Fruit fly (Drosophila melanogaster) whole organism, embryonic: ENCODE results near the gene CG1638.

Experiments
- Ada2b ChIP-seq: fragments of 200-800 bp; sonication (Bioruptor generic); IDR thresholded peaks from 2 replicates; pipeline ENCODE4 v1.3.6; 2022; ENCODE audit warnings: missing biosample characterization, missing genetic modification characterization
- Atf3 ChIP-seq: fragments of 200-800 bp; sonication (Bioruptor generic); optimal IDR thresholded peaks from 3 replicates; lab custom pipeline; 2016; ENCODE audit warnings: missing biosample characterization, missing genetic modification characterization
- CG10209 ChIP-seq: fragments of 200-800 bp; sonication (Bioruptor generic); optimal IDR thresholded peaks from 3 replicates; lab custom pipeline; 2017; ENCODE audit warnings: missing biosample characterization, mild to moderate bottlenecking, missing genetic modification characterization, missing genetic modification reagents
- CG11504 ChIP-seq: fragments of 200-800 bp; sonication (Bioruptor generic); optimal IDR thresholded peaks from 3 replicates; lab custom pipeline; 2019; ENCODE audit warnings: missing biosample characterization, mild to moderate bottlenecking, missing genetic modification characterization, moderate library complexity
- CG12659 ChIP-seq: fragments of 200-800 bp; sonication (Bioruptor generic); optimal IDR thresholded peaks from 3 replicates; lab custom pipeline; 2017; ENCODE audit warnings: mild to moderate bottlenecking, missing biosample characterization, missing genetic modification reagents, missing genetic modification characterization
- CG12769 ChIP-seq: fragments of 200-800 bp; sonication (Bioruptor generic); optimal IDR thresholded peaks from 2 replicates; lab custom pipeline; 2019; ENCODE audit warnings: missing biosample characterization, mild to moderate bottlenecking, missing genetic modification characterization, moderate library complexity
- CG13624 ChIP-seq: fragments of 200-800 bp; sonication (Bioruptor generic); optimal IDR thresholded peaks from 2 replicates; lab custom pipeline; 2016; ENCODE audit warnings: missing biosample characterization, missing genetic modification characterization
- CG14860 ChIP-seq: fragments of 200-800 bp; sonication (Bioruptor generic); IDR thresholded peaks from 3 replicates; pipeline ENCODE4 v1.3.6; 2022; ENCODE audit warnings: missing biosample characterization, missing genetic modification characterization; ENCODE audit not compliant: partially characterized antibody
- CG15269 ChIP-seq: fragments of 200-800 bp; sonication (Bioruptor generic); optimal IDR thresholded peaks from 2 replicates; lab custom pipeline; 2018; ENCODE audit warnings: missing biosample characterization, mild to moderate bottlenecking, missing genetic modification characterization, moderate library complexity
- CG1603 ChIP-seq: fragments of 200-800 bp; sonication (Bioruptor generic); optimal IDR thresholded peaks from 2 replicates; lab custom pipeline; 2019; ENCODE audit warnings: missing biosample characterization, mild to moderate bottlenecking, missing genetic modification characterization, moderate library complexity
- CG17612 ChIP-seq: fragments of 200-800 bp; sonication (Bioruptor generic); IDR thresholded peaks from 2 replicates; pipeline ENCODE4 v1.3.6; 2022; ENCODE audit warnings: missing biosample characterization, missing genetic modification characterization
- CG18476 ChIP-seq: fragments of 200-800 bp; sonication (Bioruptor generic); optimal IDR thresholded peaks from 2 replicates; lab custom pipeline; 2016; ENCODE audit warnings: missing biosample characterization, mild to moderate bottlenecking, missing genetic modification characterization
- CG18619 ChIP-seq: fragments of 200-800 bp; sonication (Bioruptor generic); optimal IDR thresholded peaks from 3 replicates; lab custom pipeline; 2017; ENCODE audit warnings: missing biosample characterization, mild to moderate bottlenecking, missing genetic modification characterization
- CG2199 ChIP-seq: fragments of 200-800 bp; sonication (Bioruptor generic); IDR thresholded peaks from 3 replicates; pipeline ENCODE4 v1.3.6; 2022; ENCODE audit warnings: missing biosample characterization, missing genetic modification characterization
- CG3407 ChIP-seq: fragments of 200-800 bp; sonication (Bioruptor generic); optimal IDR thresholded peaks from 2 replicates; lab custom pipeline; 2018; ENCODE audit warnings: missing biosample characterization, mild to moderate bottlenecking, missing genetic modification characterization
- CG4854 ChIP-seq: fragments of 200-800 bp; sonication (Bioruptor generic); optimal IDR thresholded peaks from 2 replicates; lab custom pipeline; 2016; ENCODE audit warnings: missing biosample characterization, missing genetic modification characterization, inconsistent platforms
- CG7357 ChIP-seq: fragments of 200-800 bp; sonication (Bioruptor generic); IDR thresholded peaks from 3 replicates; pipeline ENCODE4 v1.3.6; 2022; ENCODE audit warnings: missing biosample characterization, missing genetic modification characterization
- CG7786 ChIP-seq: fragments of 200-800 bp; sonication (Bioruptor generic); optimal IDR thresholded peaks from 2 replicates; lab custom pipeline; 2016; ENCODE audit warnings: missing biosample characterization, missing genetic modification characterization
- CG8944 ChIP-seq: fragments of 200-800 bp; sonication (Bioruptor generic); optimal IDR thresholded peaks from 3 replicates; lab custom pipeline; 2016; ENCODE audit warnings: missing biosample characterization, missing genetic modification characterization
- D19A ChIP-seq: fragments of 200-800 bp; optimal IDR thresholded peaks from 3 replicates; lab custom pipeline; 2019; ENCODE audit warnings: missing biosample characterization, mild to moderate bottlenecking, missing genetic modification characterization, moderate library complexity
- Dip3 ChIP-seq: fragments of 200-800 bp; sonication (Bioruptor generic); optimal IDR thresholded peaks from 3 replicates; lab custom pipeline; 2016; ENCODE audit warnings: missing biosample characterization, missing genetic modification characterization
- HLH4C ChIP-seq: fragments of 200-800 bp; sonication (Bioruptor generic); IDR thresholded peaks from 3 replicates; pipeline ENCODE4 v1.3.6; 2022; ENCODE audit warnings: missing biosample characterization, missing genetic modification characterization; ENCODE audit not compliant: partially characterized antibody
- HLHmδ ChIP-seq: fragments of 200-800 bp; sonication (Bioruptor generic); optimal IDR thresholded peaks from 2 replicates; lab custom pipeline; 2018; ENCODE audit warnings: missing biosample characterization, mild to moderate bottlenecking, missing genetic modification characterization, moderate library complexity
- MBD-R2 ChIP-seq: fragments of 200-800 bp; sonication (Bioruptor generic); IDR thresholded peaks from 2 replicates; pipeline ENCODE4 v1.3.6; 2022; ENCODE audit warnings: missing biosample characterization, missing genetic modification characterization
- Ravus ChIP-seq: fragments of 200-800 bp; sonication (Bioruptor generic); IDR thresholded peaks from 2 replicates; pipeline ENCODE4 v1.3.6; 2022; ENCODE audit warnings: missing biosample characterization, missing genetic modification characterization
- Six4 ChIP-seq: fragments of 200-800 bp; sonication (Bioruptor generic); optimal IDR thresholded peaks from 2 replicates; lab custom pipeline; 2016; ENCODE audit warnings: missing biosample characterization, missing genetic modification characterization
- Sox102F ChIP-seq: fragments of 200-800 bp; sonication (Bioruptor generic); optimal IDR thresholded peaks from 2 replicates; lab custom pipeline; 2018; ENCODE audit warnings: missing biosample characterization, mild to moderate bottlenecking, missing genetic modification characterization, moderate library complexity
- Taf1 ChIP-seq: fragments of 200-800 bp; sonication (Bioruptor generic); IDR thresholded peaks from 2 replicates; pipeline ENCODE4 v1.3.6; 2022; ENCODE audit warnings: missing biosample characterization, missing genetic modification characterization
- Xbp1 ChIP-seq: fragments of 200-800 bp; sonication (Bioruptor generic); optimal IDR thresholded peaks from 3 replicates; lab custom pipeline; 2016; ENCODE audit warnings: missing biosample characterization, mild to moderate bottlenecking, missing genetic modification characterization
- ab ChIP-seq: fragments of 200-800 bp; sonication (Bioruptor generic); optimal IDR thresholded peaks from 2 replicates; lab custom pipeline; 2016; ENCODE audit warnings: missing biosample characterization, missing genetic modification characterization
- ara ChIP-seq: fragments of 200-800 bp; sonication (Bioruptor generic); IDR thresholded peaks from 2 replicates; pipeline ENCODE4 v1.3.6; 2022; ENCODE audit warnings: missing biosample characterization, missing genetic modification characterization
- bigmax ChIP-seq: fragments of 200-800 bp; sonication (Bioruptor generic); optimal IDR thresholded peaks from 2 replicates; lab custom pipeline; 2018; ENCODE audit warnings: missing biosample characterization, mild to moderate bottlenecking, missing genetic modification characterization
- cad ChIP-seq: fragments of >200 bp; optimal IDR thresholded peaks from 2 replicates; lab custom pipeline; 2017; ENCODE audit warnings: missing biosample characterization, missing genetic modification characterization
- cas ChIP-seq: fragments of 200-800 bp; sonication (Bioruptor generic); IDR thresholded peaks from 2 replicates; pipeline ENCODE4 v1.3.6; 2022; ENCODE audit warnings: missing biosample characterization, missing genetic modification characterization
- cg ChIP-seq: fragments of 200-800 bp; sonication (Bioruptor generic); optimal IDR thresholded peaks from 3 replicates; lab custom pipeline; 2019; ENCODE audit warnings: missing biosample characterization, mild to moderate bottlenecking, missing genetic modification characterization, moderate library complexity
- danr ChIP-seq: fragments of 200-800 bp; sonication (Bioruptor generic); IDR thresholded peaks from 2 replicates; pipeline ENCODE4 v1.3.6; 2022; ENCODE audit warnings: missing biosample characterization, missing genetic modification characterization
- dmrt11E ChIP-seq: fragments of 200-800 bp; sonication (Bioruptor generic); optimal IDR thresholded peaks from 3 replicates; lab custom pipeline; 2018; ENCODE audit warnings: missing biosample characterization, mild to moderate bottlenecking, missing genetic modification characterization, moderate library complexity
- dysf ChIP-seq: fragments of 200-800 bp; sonication (Bioruptor generic); IDR thresholded peaks from 3 replicates; pipeline ENCODE4 v1.3.6; 2022; ENCODE audit warnings: missing biosample characterization, missing genetic modification characterization
- gcm ChIP-seq: fragments of 200-800 bp; sonication (Bioruptor generic); optimal IDR thresholded peaks from 2 replicates; lab custom pipeline; 2019; ENCODE audit warnings: missing biosample characterization, mild to moderate bottlenecking, missing genetic modification characterization, moderate library complexity
- grn ChIP-seq: fragments of 200-800 bp; sonication (Bioruptor generic); optimal IDR thresholded peaks from 3 replicates; lab custom pipeline; 2017; ENCODE audit warnings: missing biosample characterization, missing genetic modification characterization
- lov ChIP-seq, 2 experiments: fragments of 200-800 bp in 1 of 2; fragments of >200 bp in 1 of 2; sonication (Bioruptor generic) in 1 of 2; IDR thresholded peaks in 1 of 2; optimal IDR thresholded peaks in 1 of 2; 2 replicates in 1 of 2; 3 replicates in 1 of 2; pipeline versions ENCODE4 v1.3.6 to Lab custom; 2017 to 2022; ENCODE audit warnings: missing biosample characterization in 1 of 2, missing genetic modification characterization in 1 of 2
- ranshi ChIP-seq: fragments of 200-800 bp; sonication (Bioruptor generic); IDR thresholded peaks from 2 replicates; pipeline ENCODE4 v1.3.6; 2022; ENCODE audit warnings: missing biosample characterization, missing genetic modification characterization
- run ChIP-seq: fragments of 200-800 bp; sonication (Bioruptor generic); optimal IDR thresholded peaks from 3 replicates; lab custom pipeline; 2018; ENCODE audit warnings: missing biosample characterization, mild to moderate bottlenecking, missing genetic modification characterization
- salm ChIP-seq: fragments of 200-800 bp; sonication (Bioruptor generic); optimal IDR thresholded peaks from 2 replicates; lab custom pipeline; 2018; ENCODE audit warnings: missing biosample characterization, mild to moderate bottlenecking, missing genetic modification characterization
- sc ChIP-seq, 3 experiments: fragments of >200 bp in 2 of 3; fragments of 200-800 bp in 1 of 3; sonication (Bioruptor generic) in 1 of 3; optimal IDR thresholded peaks; 2 replicates in 2 of 3; 3 replicates in 1 of 3; lab custom pipeline; 2017; ENCODE audit warnings: mild to moderate bottlenecking in 1 of 3, missing biosample characterization in 1 of 3, missing genetic modification characterization in 1 of 3, missing genetic modification reagents in 1 of 3
- sens-2 ChIP-seq: fragments of 200-800 bp; sonication (Bioruptor generic); IDR thresholded peaks from 2 replicates; pipeline ENCODE4 v1.3.6; 2022; ENCODE audit warnings: missing biosample characterization, missing genetic modification characterization
- shn ChIP-seq: fragments of 200-800 bp; sonication (Bioruptor generic); optimal IDR thresholded peaks from 3 replicates; lab custom pipeline; 2016; ENCODE audit warnings: missing biosample characterization, missing genetic modification characterization
- tna ChIP-seq: fragments of 200-800 bp; sonication (Bioruptor generic); IDR thresholded peaks from 2 replicates; pipeline ENCODE4 v1.3.6; 2022; ENCODE audit warnings: missing biosample characterization, missing genetic modification characterization; ENCODE audit not compliant: partially characterized antibody
- wek ChIP-seq: fragments of 200-800 bp; sonication (Bioruptor generic); optimal IDR thresholded peaks from 3 replicates; lab custom pipeline; 2018; ENCODE audit warnings: missing biosample characterization, mild to moderate bottlenecking, missing genetic modification characterization, moderate library complexity

CG1638 gene

dm6 chr3R:31548766-31549510 lies 41.4 kb upstream of the CG1638 start (continued):
- no peak for TF ChIP-seq CG13624
- TF ChIP-seq HLH4C (GFP tag; lab: Robert Waterston, UW) = no peak
- TF ChIP-seq run (tag; lab: Kevin White, UChicago) = no peak
- TF ChIP-seq CG7786 (GFP tag; lab: Kevin White, UChicago) = no peak
- TF ChIP-seq CG8944 (GFP tag; lab: Kevin White, UChicago) = no peak
- no peak for TF ChIP-seq lov (optimal IDR thresholded peaks at IDR 0.05; lab: Kevin White, UChicago)
- TF ChIP-seq lov (GFP tag; IDR thresholded peaks at IDR 0.05; lab: Robert Waterston, UW) = peak; percentile 78; the same call in 1 of the 3 replicates
- no peak for TF ChIP-seq CG4854 (GFP tag; lab: Kevin White, UChicago)
- TF ChIP-seq wek (GFP tag; lab: Kevin White, UChicago) = peak; percentile 16
- TF ChIP-seq MBD-R2 (GFP tag; lab: Robert Waterston, UW) = no peak
- TF ChIP-seq cg = no peak
- TF ChIP-seq Taf1 (GFP tag; lab: Robert Waterston, UW) = no peak
- no peak for TF ChIP-seq tna (GFP tag; lab: Robert Waterston, UW)
- TF ChIP-seq Sox102F = peak; percentile 6
- TF ChIP-seq CG1603 (tag; lab: Kevin White, UChicago) = peak; percentile 52
- TF ChIP-seq CG10209 (GFP tag; lab: Kevin White, UChicago) = no peak
- no peak for TF ChIP-seq CG17612 (GFP tag; lab: Robert Waterston, UW)
- TF ChIP-seq sc (optimal IDR thresholded peaks at IDR 0.05; lab: Kevin White, UChicago) = no peak
- TF ChIP-seq sc (GFP tag; optimal IDR thresholded peaks at IDR 0.05; lab: Kevin White, UChicago) = no peak
- no peak for TF ChIP-seq dysf (GFP tag; lab: Robert Waterston, UW)
- no peak for TF ChIP-seq Atf3
- TF ChIP-seq salm = no peak
- no peak for TF ChIP-seq D19A (tag; lab: Kevin White, UChicago)
- TF ChIP-seq CG11504 (tag; lab: Kevin White, UChicago) = no peak
- no peak for TF ChIP-seq Ravus (GFP tag; lab: Robert Waterston, UW)
- TF ChIP-seq dmrt11E = peak; percentile 47
- no peak for TF ChIP-seq ranshi (GFP tag; lab: Robert Waterston, UW)
- TF ChIP-seq CG3407 = no peak
- TF ChIP-seq ara = no peak
- no peak for TF ChIP-seq sens-2 (GFP tag; lab: Robert Waterston, UW)
- TF ChIP-seq HLHmδ = no peak
- TF ChIP-seq ab (GFP tag; lab: Kevin White, UChicago) = no peak
- TF ChIP-seq Xbp1 = no peak
- TF ChIP-seq CG2199 (GFP tag; lab: Robert Waterston, UW) = no peak
- TF ChIP-seq bigmax (GFP tag; lab: Kevin White, UChicago) = no peak
- TF ChIP-seq CG15269 (tag; lab: Kevin White, UChicago) = no peak
- no peak for TF ChIP-seq CG12769 (tag; lab: Kevin White, UChicago)
- TF ChIP-seq CG14860 (GFP tag; lab: Robert Waterston, UW) = 0 out of 3 replicates have a peak, but pooled peaks have one; percentile 13
- TF ChIP-seq shn (GFP tag; lab: Kevin White, UChicago) = no peak
- TF ChIP-seq Ada2b = no peak
- TF ChIP-seq gcm (GFP tag; lab: Kevin White, UChicago) = peak; percentile 0
- no peak for TF ChIP-seq cad (GFP tag; lab: Kevin White, UChicago)
- no peak for TF ChIP-seq Dip3 (GFP tag; lab: Kevin White, UChicago)
- no peak for TF ChIP-seq CG12659 (GFP tag; lab: Kevin White, UChicago)
- TF ChIP-seq CG18476 (GFP tag; lab: Kevin White, UChicago) = no peak
- TF ChIP-seq danr (GFP tag; lab: Robert Waterston, UW) = no peak
- TF ChIP-seq Six4 (GFP tag; lab: Kevin White, UChicago) = no peak
- TF ChIP-seq CG7357 (GFP tag; lab: Robert Waterston, UW) = no peak
- TF ChIP-seq cas (GFP tag; lab: Robert Waterston, UW) = no peak
- TF ChIP-seq grn (GFP tag; lab: Kevin White, UChicago) = peak; percentile 12
- no peak for TF ChIP-seq CG18619 (GFP tag; lab: Kevin White, UChicago)
